Fruit fly (Drosophila melanogaster): ENCODE data around the gene CG6813.
A peak's percentile ranks its signal among the peaks of the same experiment; 100 is the strongest.

Gene CG6813

dm6 chr3R:11673955-11674663 lies 47.7 kb upstream of the CG6813 start, which contains the start of gene CG14715 (continued):
- TF ChIP-seq vvl (GFP tag; IDR thresholded peaks at IDR 0.05): peak; percentile 70
- TF ChIP-seq Drgx (GFP tag; IDR thresholded peaks at IDR 0.05): no peak
- no peak for TF ChIP-seq caup (GFP tag; optimal IDR thresholded peaks at IDR 0.05; ENCODE audit: severe bottlenecking)
- no peak for TF ChIP-seq CG16815 (GFP tag; optimal IDR thresholded peaks at IDR 0.05)
- no peak for TF ChIP-seq maf-S (GFP tag; optimal IDR thresholded peaks at IDR 0.05)
- TF ChIP-seq CrebB (tag; optimal IDR thresholded peaks at IDR 0.05): no peak
- no peak for TF ChIP-seq CG4730 (GFP tag; IDR thresholded peaks at IDR 0.05)
- no peak for TF ChIP-seq CG17612 (GFP tag; IDR thresholded peaks at IDR 0.05)
- no peak for TF ChIP-seq yki (optimal IDR thresholded peaks at IDR 0.05)
- TF ChIP-seq Ada2b (GFP tag; IDR thresholded peaks at IDR 0.05): no peak
- TF ChIP-seq bsh (GFP tag; optimal IDR thresholded peaks at IDR 0.05): peak in 1 of 2 experiments; percentile 20
- no peak for TF ChIP-seq CG2202 (tag; optimal IDR thresholded peaks at IDR 0.05)
- TF ChIP-seq B-H2 (GFP tag; optimal IDR thresholded peaks at IDR 0.05): no peak
- no peak for TF ChIP-seq gce (GFP tag; IDR thresholded peaks at IDR 0.05)
- TF ChIP-seq Nf-YC (tag; optimal IDR thresholded peaks at IDR 0.05): peak; percentile 46
- no peak for TF ChIP-seq CG31388 (GFP tag; optimal IDR thresholded peaks at IDR 0.05)
- no peak for TF ChIP-seq Neu2 (GFP tag; optimal IDR thresholded peaks at IDR 0.05; ENCODE audit: borderline replicate concordance)
- no peak for TF ChIP-seq CG10565 (GFP tag; optimal IDR thresholded peaks at IDR 0.05)
- TF ChIP-seq twi (tag; optimal IDR thresholded peaks at IDR 0.05): no peak
- peak; percentile 57 for TF ChIP-seq E2f1 (GFP tag; IDR thresholded peaks at IDR 0.05)
- TF ChIP-seq dysf (GFP tag; IDR thresholded peaks at IDR 0.05): peak; percentile 48; the same call in 2 of the 3 replicates
- no peak for TF ChIP-seq Mad (GFP tag; optimal IDR thresholded peaks at IDR 0.05)
- no peak for TF ChIP-seq eyg (GFP tag; optimal IDR thresholded peaks at IDR 0.05)
- peak; percentile 45 for TF ChIP-seq CG13775 (GFP tag; optimal IDR thresholded peaks at IDR 0.05)
- no peak for TF ChIP-seq ro (GFP tag; IDR thresholded peaks at IDR 0.05)
- TF ChIP-seq row (GFP tag; IDR thresholded peaks at IDR 0.05): peak; percentile 82
- TF ChIP-seq CG14710 (tag; optimal IDR thresholded peaks at IDR 0.05): peak; percentile 86
- TF ChIP-seq CG5953 (GFP tag; IDR thresholded peaks at IDR 0.05): no peak
- TF ChIP-seq CTCF (GFP tag; optimal IDR thresholded peaks at IDR 0.05): peak; percentile 23
- TF ChIP-seq CG8388 (GFP tag; optimal IDR thresholded peaks at IDR 0.05): peak; percentile 34
- TF ChIP-seq Fer2 (tag; optimal IDR thresholded peaks at IDR 0.05): no peak
- no peak for TF ChIP-seq CG8359 (GFP tag; optimal IDR thresholded peaks at IDR 0.05; ENCODE audit: borderline replicate concordance)
- no peak for TF ChIP-seq C15 (GFP tag; IDR thresholded peaks at IDR 0.05)
- no peak for TF ChIP-seq CG3281 (GFP tag; optimal IDR thresholded peaks at IDR 0.05)
- no peak for TF ChIP-seq her (GFP tag; optimal IDR thresholded peaks at IDR 0.05)
- no peak for TF ChIP-seq wor (GFP tag; IDR thresholded peaks at IDR 0.05)
- no peak for TF ChIP-seq HLH4C (GFP tag; IDR thresholded peaks at IDR 0.05; ENCODE audit: partially characterized antibody)
- peak; percentile 26 for TF ChIP-seq CG10654 (GFP tag; optimal IDR thresholded peaks at IDR 0.05)
- no peak for TF ChIP-seq CG10431 (GFP tag; optimal IDR thresholded peaks at IDR 0.05)
- no peak for TF ChIP-seq Hand (GFP tag; optimal IDR thresholded peaks at IDR 0.05)
- peak in 1 of 3 experiments; percentile 51 for TF ChIP-seq lola (GFP tag; optimal IDR thresholded peaks at IDR 0.05)
- TF ChIP-seq mirr (GFP tag; optimal IDR thresholded peaks at IDR 0.05): no peak
- TF ChIP-seq D19A (tag; optimal IDR thresholded peaks at IDR 0.05): no peak
- peak; percentile 31 for TF ChIP-seq CG18262 (tag; optimal IDR thresholded peaks at IDR 0.05)
- no peak for TF ChIP-seq fd64A (GFP tag; optimal IDR thresholded peaks at IDR 0.05)
- TF ChIP-seq klu (GFP tag; IDR thresholded peaks at IDR 0.05): no peak
- no peak for TF ChIP-seq luna (GFP tag; optimal IDR thresholded peaks at IDR 0.05)
- TF ChIP-seq CG10979 (tag; optimal IDR thresholded peaks at IDR 0.05): peak; percentile 16
- TF ChIP-seq Dfd (GFP tag; optimal IDR thresholded peaks at IDR 0.05): no peak
- TF ChIP-seq CG1233 (GFP tag; optimal IDR thresholded peaks at IDR 0.05): peak; percentile 32
- no peak for TF ChIP-seq pb (GFP tag; optimal IDR thresholded peaks at IDR 0.05)

Data from whole organism, embryonic.